Worm (Caenorhabditis elegans): ENCODE results near the gene T05H10.1.

The T05H10.1 gene

ce11 chrII:8012071-8013031 lies 30.0 kb upstream of the T05H10.1 start, which contains the start of gene DH11.2:
DH11.2 (plus strand) TSS chrII:8012816.
- TF ChIP-seq hlh-1 (tag; optimal IDR thresholded peaks at IDR 0.05) (peak; percentile 26), cnd-1 (tag; optimal IDR thresholded peaks at IDR 0.05) (no peak)

- peak; percentile 2 for TF ChIP-seq ces-1 (GFP tag; optimal IDR thresholded peaks at IDR 0.05)
- TF ChIP-seq hlh-1 (tag; optimal IDR thresholded peaks at IDR 0.05), result peak; percentile 53
- TF ChIP-seq M03D4.4 (tag; optimal IDR thresholded peaks at IDR 0.05), result no peak
- peak; percentile 58 for TF ChIP-seq lsy-2 (tag; optimal IDR thresholded peaks at IDR 0.05)
Measured at ce11 chrII:8015483-8015938, 26.9 kb upstream of the T05H10.1 start.

ce11 chrII:8016167-8016566 lies 26.2 kb upstream of the T05H10.1 start:
- TF ChIP-seq M03D4.4 (tag; optimal IDR thresholded peaks at IDR 0.05), result no peak
- TF ChIP-seq pha-4 (tag; optimal IDR thresholded peaks at IDR 0.05), result no peak
- TF ChIP-seq elt-1 (tag; optimal IDR thresholded peaks at IDR 0.05; ENCODE audit: borderline replicate concordance, insufficient read depth), result no peak
- no peak for TF ChIP-seq mab-5 (tag; optimal IDR thresholded peaks at IDR 0.05)
- no peak for TF ChIP-seq tbx-8 (GFP tag; optimal IDR thresholded peaks at IDR 0.05)
- TF ChIP-seq hlh-1 (tag; optimal IDR thresholded peaks at IDR 0.05), result no peak
- no peak for TF ChIP-seq ces-1 (GFP tag; optimal IDR thresholded peaks at IDR 0.05)
- no peak for TF ChIP-seq flh-1 (GFP tag; optimal IDR thresholded peaks at IDR 0.05)
- no peak for TF ChIP-seq sptf-1 (tag; optimal IDR thresholded peaks at IDR 0.05)
- no peak for TF ChIP-seq ceh-39 (tag; optimal IDR thresholded peaks at IDR 0.05)
- no peak for TF ChIP-seq drap-1 (GFP tag; optimal IDR thresholded peaks at IDR 0.05)
- TF ChIP-seq unc-39 (tag; optimal IDR thresholded peaks at IDR 0.05), result no peak
- no peak for TF ChIP-seq elt-3 (tag; optimal IDR thresholded peaks at IDR 0.05)

- peak; percentile 2 for TF ChIP-seq zip-8 (tag; optimal IDR thresholded peaks at IDR 0.05)
- no peak for TF ChIP-seq lin-32 (GFP tag; optimal IDR thresholded peaks at IDR 0.05)
- no peak for TF ChIP-seq ceh-83 (GFP tag; optimal IDR thresholded peaks at IDR 0.05)
- TF ChIP-seq unc-120 (tag; optimal IDR thresholded peaks at IDR 0.05; ENCODE audit: poor library complexity, severe bottlenecking), result no peak
- TF ChIP-seq ztf-11 (tag; optimal IDR thresholded peaks at IDR 0.05), result no peak
- no peak for TF ChIP-seq ceh-43 (GFP tag; optimal IDR thresholded peaks at IDR 0.05)
- TF ChIP-seq lsy-2 (tag; optimal IDR thresholded peaks at IDR 0.05), result no peak
- TF ChIP-seq nhr-237 (tag; optimal IDR thresholded peaks at IDR 0.05), result no peak
- no peak for TF ChIP-seq blmp-1 (tag; optimal IDR thresholded peaks at IDR 0.05)
Measured at ce11 chrII:8016761-8017160, 25.6 kb upstream of the T05H10.1 start.

ce11 chrII:8017380-8017779 lies 25.0 kb upstream of the T05H10.1 start, which contains the start of gene zyg-11:
zyg-11 (plus strand) TSS chrII:8017680.
- TF ChIP-seq ces-1 (GFP tag; optimal IDR thresholded peaks at IDR 0.05) (no peak), ceh-83 (GFP tag; optimal IDR thresholded peaks at IDR 0.05) (no peak), snpc-4 (tag; optimal IDR thresholded peaks at IDR 0.05) (no peak), mep-1 (tag; optimal IDR thresholded peaks at IDR 0.05) (no peak), nhr-12 (tag; optimal IDR thresholded peaks at IDR 0.05) (no peak), pha-4 (tag; optimal IDR thresholded peaks at IDR 0.05) (no peak)

- TF ChIP-seq lin-32 (GFP tag; optimal IDR thresholded peaks at IDR 0.05), result no peak
- TF ChIP-seq snpc-4 (tag; optimal IDR thresholded peaks at IDR 0.05), result no peak
- TF ChIP-seq nhr-28 (tag; optimal IDR thresholded peaks at IDR 0.05), result no peak
- no peak for TF ChIP-seq elt-1 (tag; optimal IDR thresholded peaks at IDR 0.05; ENCODE audit: borderline replicate concordance, insufficient read depth)
- TF ChIP-seq ceh-83 (GFP tag; optimal IDR thresholded peaks at IDR 0.05), result no peak
- no peak for TF ChIP-seq mab-5 (tag; optimal IDR thresholded peaks at IDR 0.05)
- TF ChIP-seq sem-2 (GFP tag; optimal IDR thresholded peaks at IDR 0.05), result no peak
- TF ChIP-seq blmp-1 (tag; optimal IDR thresholded peaks at IDR 0.05), result no peak
- TF ChIP-seq tbx-8 (GFP tag; optimal IDR thresholded peaks at IDR 0.05), result no peak
- no peak for TF ChIP-seq nhr-12 (tag; optimal IDR thresholded peaks at IDR 0.05)
- no peak for TF ChIP-seq ceh-43 (GFP tag; optimal IDR thresholded peaks at IDR 0.05)
Measured at ce11 chrII:8020580-8021044, 21.8 kb upstream of the T05H10.1 start.

Measured in whole organism, mixed stage, embryonic.